Worm (Caenorhabditis elegans) whole organism, L3 larva: ENCODE measurements around the gene F16G10.1.

Experiments
- ZK546.5 ChIP-seq: sonication (generic microtip); optimal IDR thresholded peaks from 2 replicates; lab custom pipeline; 2017; ENCODE audit warnings: missing biosample characterization, missing genetic modification characterization
- aly-2 ChIP-seq: fragments of 150-350 bp; optimal IDR thresholded peaks from 2 replicates; lab custom pipeline; 2014; ENCODE audit warnings: missing biosample characterization, missing genetic modification characterization
- ama-1 ChIP-seq: fragments of 150-350 bp; optimal IDR thresholded peaks from 2 replicates; lab custom pipeline; 2018
- ceh-16 ChIP-seq: sonication (generic microtip); optimal IDR thresholded peaks from 2 replicates; lab custom pipeline; 2017; ENCODE audit warnings: missing biosample characterization, missing genetic modification characterization
- ceh-28 ChIP-seq: fragments of 150-350 bp; optimal IDR thresholded peaks from 2 replicates; lab custom pipeline; 2014; ENCODE audit warnings: missing biosample characterization, missing genetic modification reagents, missing genetic modification characterization
- ceh-82 ChIP-seq: fragments of 150-350 bp; optimal IDR thresholded peaks from 2 replicates; lab custom pipeline; 2014; ENCODE audit warnings: missing biosample characterization, missing genetic modification characterization
- ceh-9 ChIP-seq: sonication (generic microtip); optimal IDR thresholded peaks from 2 replicates; lab custom pipeline; 2018; ENCODE audit warnings: missing biosample characterization, missing genetic modification characterization
- daf-12 ChIP-seq: fragments of 150-350 bp; optimal IDR thresholded peaks from 2 replicates; lab custom pipeline; 2014; ENCODE audit warnings: missing biosample characterization, missing genetic modification reagents, missing genetic modification characterization
- egl-27 ChIP-seq: sonication (generic microtip); optimal IDR thresholded peaks from 4 replicates; lab custom pipeline; 2017; ENCODE audit warnings: missing biosample characterization, missing genetic modification reagents, missing genetic modification characterization
- elt-1 ChIP-seq: fragments of 150-350 bp; optimal IDR thresholded peaks from 2 replicates; lab custom pipeline; 2014; ENCODE audit warnings: missing biosample characterization, missing genetic modification characterization
- elt-2 ChIP-seq: sonication (generic microtip); optimal IDR thresholded peaks from 2 replicates; lab custom pipeline; 2016; ENCODE audit warnings: missing genetic modification reagents, mild to moderate bottlenecking, missing genetic modification characterization, missing compliant biosample characterization
- elt-3 ChIP-seq, 3 experiments: fragments of 150-350 bp in 1 of 3; sonication (generic microtip) in 2 of 3; optimal IDR thresholded peaks; 2 replicates in 2 of 3; 4 replicates in 1 of 3; lab custom pipeline; 2014 to 2017; ENCODE audit warnings: missing biosample characterization in 3 of 3, missing genetic modification characterization in 3 of 3
- fkh-10 ChIP-seq: sonication (generic microtip); optimal IDR thresholded peaks from 2 replicates; lab custom pipeline; 2017; ENCODE audit warnings: missing biosample characterization, missing genetic modification reagents, missing genetic modification characterization
- fos-1 ChIP-seq: fragments of 150-350 bp; optimal IDR thresholded peaks from 2 replicates; lab custom pipeline; 2014; ENCODE audit warnings: missing biosample characterization, missing genetic modification characterization
- hmg-11 ChIP-seq: sonication (generic microtip); optimal IDR thresholded peaks from 2 replicates; lab custom pipeline; 2016; ENCODE audit warnings: missing genetic modification characterization, missing compliant biosample characterization
- jun-1 ChIP-seq: fragments of 150-350 bp; optimal IDR thresholded peaks from 2 replicates; lab custom pipeline; 2014; ENCODE audit warnings: missing biosample characterization, missing genetic modification reagents, missing genetic modification characterization
- lin-39 ChIP-seq: fragments of 150-350 bp; optimal IDR thresholded peaks from 2 replicates; lab custom pipeline; 2018; ENCODE audit warnings: missing biosample characterization, missing genetic modification reagents, missing genetic modification characterization
- mdl-1 ChIP-seq: fragments of 150-350 bp; optimal IDR thresholded peaks from 2 replicates; lab custom pipeline; 2014; ENCODE audit warnings: missing biosample characterization, missing genetic modification characterization
- mml-1 ChIP-seq: fragments of 150-350 bp; sonication (generic microtip); optimal IDR thresholded peaks from 3 replicates; lab custom pipeline; 2014; ENCODE audit warnings: missing biosample characterization, missing genetic modification characterization
- nfya-1 ChIP-seq: sonication (generic microtip); optimal IDR thresholded peaks from 2 replicates; lab custom pipeline; 2017; ENCODE audit warnings: missing genetic modification characterization, mild to moderate bottlenecking, missing compliant biosample characterization, antibody characterized with exemption, moderate library complexity; ENCODE audit not compliant: insufficient read depth
- nhr-12 ChIP-seq: fragments of 150-350 bp; optimal IDR thresholded peaks from 2 replicates; lab custom pipeline; 2014; ENCODE audit warnings: missing biosample characterization, missing genetic modification characterization
- nhr-237 ChIP-seq: fragments of 150-350 bp; optimal IDR thresholded peaks from 2 replicates; lab custom pipeline; 2014; ENCODE audit warnings: missing biosample characterization, missing genetic modification characterization
- nhr-25 ChIP-seq: sonication (generic microtip); optimal IDR thresholded peaks from 2 replicates; lab custom pipeline; 2017; ENCODE audit warnings: missing biosample characterization, missing genetic modification characterization
- nhr-28 ChIP-seq: fragments of 150-350 bp; optimal IDR thresholded peaks from 2 replicates; lab custom pipeline; 2014; ENCODE audit warnings: missing biosample characterization, missing genetic modification characterization
- nhr-43 ChIP-seq: sonication (generic microtip); optimal IDR thresholded peaks from 2 replicates; lab custom pipeline; 2016; ENCODE audit warnings: mild to moderate bottlenecking, missing genetic modification characterization, missing compliant biosample characterization; ENCODE audit not compliant: poor library complexity, severe bottlenecking
- nhr-67 ChIP-seq: fragments of 150-350 bp; optimal IDR thresholded peaks from 2 replicates; lab custom pipeline; 2014; ENCODE audit warnings: missing biosample characterization, missing genetic modification characterization
- nhr-76 ChIP-seq: fragments of 150-350 bp; sonication (generic microtip); optimal IDR thresholded peaks from 5 replicates; lab custom pipeline; 2014; ENCODE audit warnings: missing biosample characterization, missing genetic modification characterization
- nhr-77 ChIP-seq: fragments of 150-350 bp; optimal IDR thresholded peaks from 2 replicates; lab custom pipeline; 2014; ENCODE audit warnings: missing biosample characterization, missing genetic modification characterization
- pqm-1 ChIP-seq: fragments of 150-350 bp; optimal IDR thresholded peaks from 2 replicates; lab custom pipeline; 2017; ENCODE audit warnings: missing biosample characterization, missing genetic modification characterization, inconsistent platforms
- skn-1 ChIP-seq: fragments of 150-350 bp; optimal IDR thresholded peaks from 2 replicates; lab custom pipeline; 2014; ENCODE audit warnings: missing biosample characterization, missing genetic modification characterization
- tbx-2 ChIP-seq: sonication (generic microtip); optimal IDR thresholded peaks from 2 replicates; lab custom pipeline; 2016; ENCODE audit warnings: mild to moderate bottlenecking, missing genetic modification characterization, missing compliant biosample characterization
- unc-39 ChIP-seq: sonication (generic microtip); optimal IDR thresholded peaks from 4 replicates; lab custom pipeline; 2017; ENCODE audit warnings: missing biosample characterization, missing genetic modification characterization
- unc-62 ChIP-seq: fragments of 150-350 bp; sonication (generic microtip); optimal IDR thresholded peaks from 4 replicates; lab custom pipeline; 2014; ENCODE audit warnings: missing biosample characterization, missing genetic modification reagents, missing genetic modification characterization
- zag-1 ChIP-seq: fragments of 150-350 bp; optimal IDR thresholded peaks from 2 replicates; lab custom pipeline; 2014; ENCODE audit warnings: missing biosample characterization, missing genetic modification characterization
- ztf-11 ChIP-seq: fragments of 150-350 bp; optimal IDR thresholded peaks from 2 replicates; lab custom pipeline; 2014; ENCODE audit warnings: missing biosample characterization, missing genetic modification characterization
- ztf-4 ChIP-seq: fragments of 150-350 bp; optimal IDR thresholded peaks from 2 replicates; lab custom pipeline; 2014; ENCODE audit warnings: missing biosample characterization, missing genetic modification characterization

Gene F16G10.1

DNA sequence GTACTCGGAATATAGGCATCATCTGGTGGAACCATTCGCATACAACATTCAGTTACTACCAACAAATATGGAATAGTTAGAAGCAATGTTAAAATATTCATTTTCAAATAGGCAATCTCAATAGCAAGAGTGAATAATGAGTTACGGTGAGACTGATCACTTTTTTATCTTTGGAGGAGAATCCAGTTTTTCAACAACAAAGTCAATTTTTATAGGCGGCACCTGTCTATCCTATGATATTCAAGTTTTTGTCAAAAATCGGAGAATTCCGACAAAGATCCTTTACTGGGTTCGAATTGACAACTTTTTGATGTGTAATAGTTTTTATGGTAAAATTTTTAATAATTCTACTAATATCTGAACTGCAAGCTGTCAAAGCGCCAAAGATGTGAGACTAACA lies 10.3 kb upstream of the F16G10.1 start, which contains the start of gene F16G10.11:
TSS of gene F16G10.11 (minus strand) at position 101 of the 400 bp plus-strand sequence.
- TF ChIP-seq nfya-1 (tag; lab: Kevin White, UChicago) (no peak), nhr-77 (tag; lab: Kevin White, UChicago) (no peak), egl-27 (tag; lab: Kevin White, UChicago) (no peak), nhr-237 (tag; lab: Kevin White, UChicago) (no peak), nhr-12 (tag; lab: Kevin White, UChicago) (no peak), ama-1 (lab: Kevin White, UChicago) (no peak), jun-1 (tag; lab: Kevin White, UChicago) (no peak), unc-39 (tag; lab: Kevin White, UChicago) (no peak), hmg-11 (tag; lab: Kevin White, UChicago) (no peak), lin-39 (tag; lab: Kevin White, UChicago) (no peak), elt-1 (tag; lab: Kevin White, UChicago) (no peak), skn-1 (no peak), ceh-82 (tag; lab: Kevin White, UChicago) (no peak), ceh-16 (tag; lab: Kevin White, UChicago) (no peak), nhr-43 (no peak), ztf-4 (no peak), aly-2 (no peak)

DNA sequence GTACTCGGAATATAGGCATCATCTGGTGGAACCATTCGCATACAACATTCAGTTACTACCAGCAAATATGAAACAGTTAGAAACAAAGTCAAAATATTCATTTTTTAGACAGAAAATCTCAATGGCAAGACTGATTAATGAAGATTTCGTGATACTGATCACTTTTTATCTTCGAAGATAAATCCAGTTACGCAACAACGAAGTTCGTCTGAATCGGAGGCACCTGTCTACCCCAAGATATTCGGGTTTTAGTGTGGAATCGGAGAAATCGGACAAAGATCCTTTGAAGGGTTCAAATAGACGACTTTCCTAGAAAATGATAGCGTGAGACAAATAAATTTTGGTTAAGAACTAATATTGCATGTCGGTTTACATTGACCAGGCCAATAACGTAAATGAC lies 8.2 kb upstream of the F16G10.1 start, which contains the start of gene F16G10.13:
TSS of gene F16G10.13 (minus strand) at position 101 of the 400 bp plus-strand sequence.
- TF ChIP-seq nhr-28 (tag; lab: Kevin White, UChicago) (no peak), ceh-28 (tag; lab: Kevin White, UChicago) (no peak), nhr-77 (tag; lab: Kevin White, UChicago) (no peak), ztf-4 (no peak), tbx-2 (no peak), unc-62 (GFP tag; lab: Kevin White, UChicago) (no peak), lin-39 (tag; lab: Kevin White, UChicago) (no peak), zag-1 (tag; lab: Kevin White, UChicago) (no peak), unc-39 (tag; lab: Kevin White, UChicago) (no peak), ama-1 (lab: Kevin White, UChicago) (no peak), ceh-9 (tag; lab: Kevin White, UChicago) (no peak), nhr-43 (no peak)

DNA sequence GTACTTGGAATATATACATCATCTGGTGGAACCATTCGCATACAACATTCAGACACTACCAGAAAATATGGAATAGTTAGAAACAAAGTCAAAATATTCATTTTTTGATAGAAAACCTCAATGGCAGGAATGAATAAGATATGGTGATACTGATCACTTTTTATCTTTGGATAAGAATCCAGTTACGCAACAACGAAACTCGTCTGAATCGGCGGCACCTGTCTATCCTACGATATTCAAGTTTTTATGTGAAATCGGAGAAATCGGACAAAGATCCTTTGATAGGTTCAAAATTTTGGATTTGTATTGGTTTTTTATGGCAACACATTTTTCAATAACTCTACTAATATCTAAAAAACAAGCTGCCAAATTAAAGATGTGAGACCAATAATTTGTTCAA lies 5.2 kb upstream of the F16G10.1 start, which contains the start of gene F16G10.14:
TSS of gene F16G10.14 (minus strand) at position 101 of the 400 bp plus-strand sequence.
- TF ChIP-seq mml-1 (tag; lab: Kevin White, UChicago): no peak
- TF ChIP-seq daf-12 (tag; lab: Kevin White, UChicago): no peak
- no peak for TF ChIP-seq nhr-67 (tag; lab: Kevin White, UChicago)
- TF ChIP-seq nhr-43: no peak
- TF ChIP-seq ztf-11 (tag; lab: Kevin White, UChicago): no peak

DNA sequence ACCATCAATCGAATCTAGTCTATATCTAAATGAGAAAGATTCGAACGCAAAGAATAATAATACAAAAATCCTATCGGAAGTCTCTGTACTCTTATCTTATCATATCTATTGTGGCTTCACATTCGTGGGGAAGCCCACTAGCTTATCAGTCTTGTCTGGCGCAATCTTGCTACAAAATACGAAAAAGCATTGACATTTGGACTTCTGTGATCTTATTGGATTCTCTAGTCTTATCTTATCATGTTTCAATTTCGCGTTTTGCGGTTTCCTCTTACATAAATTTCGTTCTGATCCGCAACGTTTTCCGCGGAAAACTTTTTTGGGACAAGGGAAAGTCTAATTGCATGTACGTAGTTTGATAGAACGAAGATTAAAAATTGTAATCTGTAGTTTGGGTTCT lies 4.3 kb upstream of the F16G10.1 start:
- TF ChIP-seq elt-3 (tag; optimal IDR thresholded peaks at IDR 0.05; lab: Kevin White, UChicago) (peak; percentile 14 to 96 (median 93)), ztf-11 (tag; lab: Kevin White, UChicago) (no peak), nhr-237 (tag; lab: Kevin White, UChicago) (no peak), nhr-43 (peak; percentile 86)

DNA sequence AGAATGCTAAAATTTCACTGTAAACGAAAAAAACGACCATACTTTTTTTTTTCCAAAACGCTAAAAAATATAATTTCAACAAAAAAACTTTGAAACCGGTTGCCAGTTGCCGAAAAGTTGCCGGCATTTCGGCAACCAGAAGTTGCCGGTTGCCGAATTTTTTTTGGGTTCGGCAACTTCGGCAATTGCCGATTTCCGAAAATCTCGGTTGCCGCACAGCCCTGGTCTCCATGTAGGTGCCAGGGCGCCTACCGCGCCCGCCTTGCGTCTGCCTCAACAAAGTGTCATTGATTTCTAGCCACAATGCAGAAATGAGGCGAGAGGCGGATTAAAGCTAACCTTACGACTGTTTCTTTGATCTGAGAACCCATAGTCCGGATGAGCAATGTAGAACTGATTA lies 7.0 kb downstream of the F16G10.1 start:
- TF ChIP-seq hmg-11 (tag; lab: Kevin White, UChicago): no peak
- TF ChIP-seq nhr-25 (tag; lab: Kevin White, UChicago): no peak
- TF ChIP-seq ama-1 (lab: Kevin White, UChicago): no peak
- no peak for TF ChIP-seq lin-39 (tag; lab: Kevin White, UChicago)
- no peak for TF ChIP-seq elt-1 (tag; lab: Kevin White, UChicago)

DNA sequence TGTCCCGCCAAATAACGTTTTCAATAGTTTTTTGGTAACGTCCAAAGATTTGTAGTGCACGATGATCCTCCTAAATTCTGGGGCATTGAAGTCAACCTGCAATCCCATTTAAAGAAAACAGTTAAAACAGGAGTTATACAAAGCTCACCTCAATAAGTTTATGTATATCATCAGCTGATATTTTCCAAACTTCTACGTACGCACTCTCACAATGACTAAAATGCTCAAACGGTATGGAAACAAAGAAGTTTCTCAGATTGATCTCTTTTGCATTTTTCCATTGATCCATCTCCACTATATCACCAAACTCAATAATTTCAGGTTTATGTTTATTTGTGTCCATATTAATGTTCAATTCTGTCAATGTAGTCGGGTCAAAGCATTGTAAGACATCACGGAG lies 7.5 kb downstream of the F16G10.1 start:
- TF ChIP-seq ZK546.5 (tag; lab: Kevin White, UChicago) (no peak), mdl-1 (no peak), nhr-76 (no peak), nhr-12 (tag; lab: Kevin White, UChicago) (no peak), daf-12 (tag; lab: Kevin White, UChicago) (no peak), fos-1 (no peak), ceh-9 (tag; lab: Kevin White, UChicago) (no peak), lin-39 (tag; lab: Kevin White, UChicago) (no peak), fkh-10 (GFP tag; lab: Kevin White, UChicago) (no peak), tbx-2 (no peak), ztf-11 (tag; lab: Kevin White, UChicago) (no peak), nhr-77 (tag; lab: Kevin White, UChicago) (no peak), zag-1 (tag; lab: Kevin White, UChicago) (no peak), elt-3 (tag; optimal IDR thresholded peaks at IDR 0.05; lab: Kevin White, UChicago) (no peak), nfya-1 (tag; lab: Kevin White, UChicago) (no peak), pqm-1 (tag; lab: Kevin White, UChicago) (no peak), unc-39 (tag; lab: Kevin White, UChicago) (no peak), egl-27 (tag; lab: Kevin White, UChicago) (no peak), elt-2 (tag; lab: Kevin White, UChicago) (no peak), nhr-67 (tag; lab: Kevin White, UChicago) (no peak)
